Fruit fly (Drosophila melanogaster) whole organism, adult: ENCODE results near the gene CG34043.
A peak's percentile ranks its signal among the peaks of the same experiment; 100 is the strongest.

Source experiments
- CG11617 ChIP-seq: fragments of 200-800 bp; sonication (Bioruptor generic); optimal IDR thresholded peaks from 2 replicates; lab custom pipeline; 2017; ENCODE audit warnings: mild to moderate bottlenecking, missing biosample characterization, missing genetic modification reagents, missing genetic modification characterization
- CG12768 ChIP-seq: fragments of 200-800 bp; sonication (Bioruptor generic); optimal IDR thresholded peaks from 2 replicates; lab custom pipeline; 2017; ENCODE audit warnings: missing biosample characterization, missing genetic modification characterization, mild to moderate bottlenecking, moderate library complexity, missing genetic modification reagents
- CG14711 ChIP-seq: fragments of 200-800 bp; sonication (Bioruptor generic); optimal IDR thresholded peaks from 2 replicates; lab custom pipeline; 2018; ENCODE audit warnings: missing biosample characterization, mild to moderate bottlenecking, missing genetic modification characterization, moderate library complexity
- CG1620 ChIP-seq: fragments of 200-800 bp; sonication (Bioruptor generic); optimal IDR thresholded peaks from 2 replicates; lab custom pipeline; 2016; ENCODE audit warnings: missing biosample characterization, missing genetic modification characterization
- CG33017 ChIP-seq: fragments of 200-800 bp; sonication (Bioruptor generic); optimal IDR thresholded peaks from 2 replicates; lab custom pipeline; 2018; ENCODE audit warnings: missing biosample characterization, mild to moderate bottlenecking, missing genetic modification characterization, moderate library complexity
- CG5204 ChIP-seq: fragments of 200-800 bp; sonication (Bioruptor generic); optimal IDR thresholded peaks from 2 replicates; lab custom pipeline; 2016; ENCODE audit warnings: missing biosample characterization, missing genetic modification characterization
- CG7045 ChIP-seq: fragments of 200-800 bp; sonication (Bioruptor generic); optimal IDR thresholded peaks from 2 replicates; lab custom pipeline; 2017; ENCODE audit warnings: missing biosample characterization, mild to moderate bottlenecking, missing genetic modification characterization
- CG7101 ChIP-seq: fragments of 200-800 bp; sonication (Bioruptor generic); optimal IDR thresholded peaks from 2 replicates; lab custom pipeline; 2018; ENCODE audit warnings: missing biosample characterization, mild to moderate bottlenecking, missing genetic modification characterization, moderate library complexity
- Clk ChIP-seq: fragments of 200-800 bp; sonication (Bioruptor generic); optimal IDR thresholded peaks from 2 replicates; lab custom pipeline; 2017; ENCODE audit warnings: missing biosample characterization, missing genetic modification characterization
- Crg-1 ChIP-seq: fragments of 200-800 bp; sonication (Bioruptor generic); optimal IDR thresholded peaks from 2 replicates; lab custom pipeline; 2016; ENCODE audit warnings: missing biosample characterization, missing genetic modification characterization
- Hr96 ChIP-seq: fragments of 200-800 bp; sonication (Bioruptor generic); optimal IDR thresholded peaks from 2 replicates; lab custom pipeline; 2016; ENCODE audit warnings: missing biosample characterization, missing genetic modification characterization
- Mnt ChIP-seq: fragments of 200-800 bp; sonication (Bioruptor generic); optimal IDR thresholded peaks from 2 replicates; lab custom pipeline; 2016; ENCODE audit warnings: missing biosample characterization, mild to moderate bottlenecking, missing genetic modification characterization
- bab1 ChIP-seq: fragments of 200-800 bp; sonication (Bioruptor generic); optimal IDR thresholded peaks from 3 replicates; lab custom pipeline; 2019; ENCODE audit warnings: missing biosample characterization, mild to moderate bottlenecking, missing genetic modification characterization, moderate library complexity
- cic ChIP-seq: fragments of 200-800 bp; sonication (Bioruptor generic); optimal IDR thresholded peaks from 2 replicates; lab custom pipeline; 2017; ENCODE audit warnings: missing biosample characterization, mild to moderate bottlenecking, missing genetic modification characterization, moderate library complexity
- cnc ChIP-seq, 2 experiments: fragments of >200 bp; optimal IDR thresholded peaks; 2 replicates each; lab custom pipeline; 2017
- kay ChIP-seq: fragments of 200-800 bp; sonication (Bioruptor generic); peaks from one replicate; lab custom pipeline; 2016; ENCODE audit warnings: missing biosample characterization, missing genetic modification characterization, borderline replicate concordance
- ovo ChIP-seq: fragments of 200-800 bp; sonication (Bioruptor generic); optimal IDR thresholded peaks from 2 replicates; lab custom pipeline; 2016; ENCODE audit warnings: missing biosample characterization, missing genetic modification characterization
- pad ChIP-seq: fragments of 200-800 bp; sonication (Bioruptor generic); optimal IDR thresholded peaks from 3 replicates; lab custom pipeline; 2017; ENCODE audit warnings: missing biosample characterization, missing genetic modification characterization, mild to moderate bottlenecking, moderate library complexity, missing genetic modification reagents
- tj ChIP-seq: fragments of 200-800 bp; sonication (Bioruptor generic); optimal IDR thresholded peaks from 3 replicates; lab custom pipeline; 2017; ENCODE audit warnings: missing biosample characterization, mild to moderate bottlenecking, missing genetic modification characterization, moderate library complexity
- toe ChIP-seq: fragments of 200-800 bp; sonication (Bioruptor generic); optimal IDR thresholded peaks from 2 replicates; lab custom pipeline; 2016; ENCODE audit warnings: missing biosample characterization, missing genetic modification characterization

Gene CG34043

DNA sequence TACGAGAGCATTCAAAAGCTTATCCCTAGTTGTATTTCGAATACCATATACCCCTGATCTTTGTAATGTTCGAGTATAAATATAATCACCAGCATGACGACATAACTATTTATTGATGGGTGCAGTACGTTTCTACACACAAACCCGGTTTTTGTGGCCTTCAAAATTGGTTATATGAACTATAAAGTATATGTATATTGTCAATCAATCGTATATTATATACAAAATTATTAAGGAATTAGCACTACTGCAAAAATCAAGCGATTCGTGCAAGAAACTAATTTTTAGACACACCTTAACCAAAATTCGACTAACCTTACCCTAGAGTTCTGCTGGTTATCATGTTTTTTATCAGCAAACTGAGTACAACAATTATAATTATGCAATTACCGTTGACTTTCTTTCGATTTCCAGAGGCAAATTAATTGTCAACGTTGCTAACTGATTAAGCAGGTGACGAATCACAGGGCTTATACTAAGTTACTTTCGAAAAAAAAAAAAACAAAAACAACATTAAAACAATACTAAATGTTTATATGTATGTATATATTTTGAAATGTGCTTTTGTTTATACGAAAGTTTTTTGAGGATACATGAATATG, 39.6 kb upstream of the CG34043 start:
- TF ChIP-seq CG1620: no peak
- TF ChIP-seq cic (GFP tag; lab: Kevin White, UChicago): peak; percentile 64
- TF ChIP-seq kay: peak; percentile 93

- TF ChIP-seq kay (peak; percentile 88), cic (GFP tag; lab: Kevin White, UChicago) (no peak)
Observed at dm6 chr2L:10315888-10316287, 35.2 kb upstream of the CG34043 start.

dm6 chr2L:10314327-10315210, 33.9 kb upstream of the CG34043 start, which contains the start of the genes Usp14 and CG4972:
Gene Usp14 (minus strand): TSS chr2L:10314396.
Gene CG4972 (plus strand): TSS chr2L:10314792.
- no peak for TF ChIP-seq cnc (optimal IDR thresholded peaks at IDR 0.05; lab: Kevin White, UChicago)
- TF ChIP-seq CG14711 (tag; lab: Kevin White, UChicago): no peak
- peak; percentile 19 for TF ChIP-seq CG11617 (GFP tag; lab: Kevin White, UChicago)
- no peak for TF ChIP-seq Mnt (GFP tag; lab: Kevin White, UChicago)
- no peak for TF ChIP-seq Hr96 (GFP tag; lab: Kevin White, UChicago)
- TF ChIP-seq bab1 (GFP tag; lab: Kevin White, UChicago): no peak
- TF ChIP-seq CG33017 (tag; lab: Kevin White, UChicago): no peak
- TF ChIP-seq Crg-1 (GFP tag; lab: Kevin White, UChicago): no peak
- no peak for TF ChIP-seq toe
- no peak for TF ChIP-seq CG7045 (GFP tag; lab: Kevin White, UChicago)
- no peak for TF ChIP-seq Clk (GFP tag; lab: Kevin White, UChicago)
- TF ChIP-seq ovo (GFP tag; lab: Kevin White, UChicago): no peak
- TF ChIP-seq tj (GFP tag; lab: Kevin White, UChicago): peak; percentile 5
- no peak for TF ChIP-seq pad
- no peak for TF ChIP-seq cic (GFP tag; lab: Kevin White, UChicago)
- peak; percentile 37 for TF ChIP-seq CG1620
- peak; percentile 74 for TF ChIP-seq kay

- peak; percentile 32 for TF ChIP-seq bab1 (GFP tag; lab: Kevin White, UChicago)
- no peak for TF ChIP-seq CG7101 (tag; lab: Kevin White, UChicago)
- TF ChIP-seq Mnt (GFP tag; lab: Kevin White, UChicago): peak; percentile 39
- no peak for TF ChIP-seq toe
Observed at dm6 chr2L:10311822-10312221, 31.1 kb upstream of the CG34043 start.

dm6 chr2L:10310614-10311382, 30.1 kb upstream of the CG34043 start, which contains the start of gene Cdk5alpha:
Gene Cdk5alpha (minus strand): TSS chr2L:10310956.
- TF ChIP-seq Mnt (GFP tag; lab: Kevin White, UChicago): no peak
- TF ChIP-seq CG11617 (GFP tag; lab: Kevin White, UChicago): no peak
- TF ChIP-seq cic (GFP tag; lab: Kevin White, UChicago): peak; percentile 3
- TF ChIP-seq CG12768 (GFP tag; lab: Kevin White, UChicago): no peak

DNA sequence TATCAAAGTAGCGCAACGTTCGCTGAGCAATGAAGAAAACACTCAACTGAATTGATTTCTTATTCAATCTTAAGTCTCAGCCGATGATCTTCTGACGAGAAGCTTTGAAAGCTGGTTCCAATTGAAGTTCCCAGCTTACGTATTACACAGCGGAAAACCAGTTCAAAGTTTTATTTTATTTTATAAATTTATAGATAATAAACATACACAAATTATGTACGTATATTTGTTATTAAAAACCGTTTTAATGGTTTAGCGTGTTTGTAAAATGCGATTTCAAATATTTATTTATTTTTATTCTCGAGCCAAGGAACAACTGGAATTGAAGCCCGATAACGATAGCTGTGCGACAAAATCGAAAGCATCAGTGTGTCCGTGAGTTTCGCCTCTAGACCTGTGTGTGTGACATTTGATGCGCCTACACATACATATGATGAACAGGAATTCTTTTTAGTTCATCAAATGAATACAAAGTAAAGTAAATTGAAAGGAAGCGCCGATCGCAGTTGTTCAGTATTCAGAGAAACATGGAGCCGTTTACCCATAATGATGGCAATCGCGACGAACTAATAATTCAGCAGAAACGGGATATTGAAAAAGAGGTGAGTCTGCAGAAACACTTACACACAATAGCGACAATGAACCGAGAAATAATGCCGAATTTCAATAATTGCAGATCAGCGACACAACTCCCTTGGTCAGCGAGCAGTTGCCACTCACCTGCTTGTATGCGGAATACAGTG, 26.0 kb upstream of the CG34043 start, which contains the start of the genes CG5390 and CG4968:
Gene CG5390 (minus strand): TSS at position 77 of the 743 bp plus-strand sequence.
Gene CG4968 (plus strand): TSS at position 405 of the 743 bp plus-strand sequence.
- peak; percentile 59 for TF ChIP-seq CG11617 (GFP tag; lab: Kevin White, UChicago)
- TF ChIP-seq Hr96 (GFP tag; lab: Kevin White, UChicago): no peak
- TF ChIP-seq CG5204 (GFP tag; lab: Kevin White, UChicago): no peak
- peak; percentile 69 for TF ChIP-seq CG12768 (GFP tag; lab: Kevin White, UChicago)
- no peak for TF ChIP-seq cnc (optimal IDR thresholded peaks at IDR 0.05; lab: Kevin White, UChicago)
- peak; percentile 58 for TF ChIP-seq pad
- peak; percentile 23 for TF ChIP-seq Clk (GFP tag; lab: Kevin White, UChicago)
- TF ChIP-seq CG1620: peak; percentile 57
- peak; percentile 91 for TF ChIP-seq bab1 (GFP tag; lab: Kevin White, UChicago)
- peak; percentile 72 for TF ChIP-seq tj (GFP tag; lab: Kevin White, UChicago)
- TF ChIP-seq CG33017 (tag; lab: Kevin White, UChicago): peak; percentile 61
- peak; percentile 36 for TF ChIP-seq Crg-1 (GFP tag; lab: Kevin White, UChicago)
- TF ChIP-seq cic (GFP tag; lab: Kevin White, UChicago): peak; percentile 22
- TF ChIP-seq CG7101 (tag; lab: Kevin White, UChicago): peak; percentile 81
- peak; percentile 96 for TF ChIP-seq kay
- peak; percentile 77 for TF ChIP-seq CG14711 (tag; lab: Kevin White, UChicago)
- peak; percentile 58 for TF ChIP-seq Mnt (GFP tag; lab: Kevin White, UChicago)
- peak; percentile 51 for TF ChIP-seq ovo (GFP tag; lab: Kevin White, UChicago)
- no peak for TF ChIP-seq toe
- peak; percentile 64 for TF ChIP-seq CG7045 (GFP tag; lab: Kevin White, UChicago)
